Fruit fly (Drosophila melanogaster) whole organism, adult: Measurements from ENCODE around the gene CG15643.

Experiments used
- CG12768 ChIP-seq: fragments of 200-800 bp; sonication (Bioruptor generic); optimal IDR thresholded peaks from 2 replicates; lab custom pipeline; 2017; ENCODE audit warnings: missing biosample characterization, missing genetic modification characterization, mild to moderate bottlenecking, moderate library complexity, missing genetic modification reagents
- CG5204 ChIP-seq: fragments of 200-800 bp; sonication (Bioruptor generic); optimal IDR thresholded peaks from 2 replicates; lab custom pipeline; 2016; ENCODE audit warnings: missing biosample characterization, missing genetic modification characterization
- CG7101 ChIP-seq: fragments of 200-800 bp; sonication (Bioruptor generic); optimal IDR thresholded peaks from 2 replicates; lab custom pipeline; 2018; ENCODE audit warnings: missing biosample characterization, mild to moderate bottlenecking, missing genetic modification characterization, moderate library complexity
- Crg-1 ChIP-seq: fragments of 200-800 bp; sonication (Bioruptor generic); optimal IDR thresholded peaks from 2 replicates; lab custom pipeline; 2016; ENCODE audit warnings: missing biosample characterization, missing genetic modification characterization
- Mnt ChIP-seq: fragments of 200-800 bp; sonication (Bioruptor generic); optimal IDR thresholded peaks from 2 replicates; lab custom pipeline; 2016; ENCODE audit warnings: missing biosample characterization, mild to moderate bottlenecking, missing genetic modification characterization
- bab1 ChIP-seq: fragments of 200-800 bp; sonication (Bioruptor generic); optimal IDR thresholded peaks from 3 replicates; lab custom pipeline; 2019; ENCODE audit warnings: missing biosample characterization, mild to moderate bottlenecking, missing genetic modification characterization, moderate library complexity
- kay ChIP-seq: fragments of 200-800 bp; sonication (Bioruptor generic); peaks from one replicate; lab custom pipeline; 2016; ENCODE audit warnings: missing biosample characterization, missing genetic modification characterization, borderline replicate concordance
- ovo ChIP-seq: fragments of 200-800 bp; sonication (Bioruptor generic); optimal IDR thresholded peaks from 2 replicates; lab custom pipeline; 2016; ENCODE audit warnings: missing biosample characterization, missing genetic modification characterization
- tj ChIP-seq: fragments of 200-800 bp; sonication (Bioruptor generic); optimal IDR thresholded peaks from 3 replicates; lab custom pipeline; 2017; ENCODE audit warnings: missing biosample characterization, mild to moderate bottlenecking, missing genetic modification characterization, moderate library complexity

Gene CG15643

dm6 chrX:15529958-15530357 lies 42.0 kb downstream of the CG15643 start:
- TF ChIP-seq Crg-1 (GFP tag; lab: Kevin White, UChicago) (no peak), bab1 (no peak), kay (GFP tag; lab: Kevin White, UChicago) (no peak), CG12768 (GFP tag; lab: Kevin White, UChicago) (no peak), CG7101 (tag; lab: Kevin White, UChicago) (no peak), CG5204 (no peak)

dm6 chrX:15529197-15529596 lies 42.8 kb downstream of the CG15643 start:
- TF ChIP-seq CG7101 (tag; lab: Kevin White, UChicago), result peak; percentile 7
- no peak for TF ChIP-seq ovo (GFP tag; lab: Kevin White, UChicago)

DNA sequence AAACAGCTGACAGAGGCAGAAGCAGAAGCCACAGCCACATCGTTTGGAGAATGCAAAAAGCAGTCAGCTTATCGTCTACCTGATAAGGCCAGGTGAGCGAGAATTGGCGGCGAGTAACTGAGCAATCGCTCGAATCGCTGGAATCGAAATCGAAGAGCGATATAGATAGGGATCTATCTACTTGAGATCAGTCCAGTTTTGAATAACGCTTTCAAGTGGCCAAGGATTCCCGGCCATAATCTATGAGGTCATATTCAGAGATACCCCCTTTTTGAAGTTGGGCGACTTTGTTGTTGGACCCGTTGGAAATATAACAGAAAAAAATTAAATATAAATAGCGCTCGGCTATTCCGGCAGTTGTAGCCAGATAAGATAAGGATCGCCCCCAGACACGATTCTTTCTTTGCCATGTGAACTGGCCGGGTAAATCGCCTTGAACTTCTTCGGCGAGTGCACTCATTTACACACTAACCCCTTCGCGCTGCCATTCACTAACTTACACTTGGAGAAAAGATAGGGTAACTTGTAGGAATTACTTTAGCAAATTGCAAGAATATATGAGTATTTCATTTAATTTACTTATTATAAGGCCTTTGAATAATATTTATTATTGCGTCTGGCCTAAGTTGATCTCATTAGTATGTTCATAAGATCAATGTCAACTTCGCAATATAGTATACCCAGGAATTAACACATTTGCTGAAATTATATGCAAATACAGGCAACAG lies 49.4 kb downstream of the CG15643 start:
- TF ChIP-seq Mnt (GFP tag; lab: Kevin White, UChicago), result no peak
- peak; percentile 14 for TF ChIP-seq tj (GFP tag; lab: Kevin White, UChicago)
